Fruit fly (Drosophila melanogaster) whole organism, embryonic: ENCODE data around the gene CG33281.

Source experiments
- ATbp ChIP-seq: fragments of 200-800 bp; sonication (Bioruptor generic); optimal IDR thresholded peaks from 2 replicates; lab custom pipeline; 2017; ENCODE audit warnings: missing biosample characterization, mild to moderate bottlenecking, missing genetic modification characterization, missing genetic modification reagents
- Awh ChIP-seq: fragments of 200-800 bp; sonication (Bioruptor generic); IDR thresholded peaks from 2 replicates; pipeline ENCODE4, ENCODE4 v1.3.6; 2022; ENCODE audit warnings: missing biosample characterization, missing genetic modification characterization
- Bdp1 ChIP-seq: fragments of 200-800 bp; sonication (Bioruptor generic); optimal IDR thresholded peaks from 3 replicates; lab custom pipeline; 2016; ENCODE audit warnings: missing biosample characterization, missing genetic modification characterization
- Bgb ChIP-seq: fragments of 200-800 bp; sonication (Bioruptor generic); IDR thresholded peaks from 2 replicates; pipeline ENCODE4 v1.3.6; 2022; ENCODE audit warnings: missing biosample characterization, missing genetic modification characterization; ENCODE audit not compliant: partially characterized antibody
- CG10654 ChIP-seq: fragments of 200-800 bp; sonication (Bioruptor generic); optimal IDR thresholded peaks from 2 replicates; lab custom pipeline; 2016; ENCODE audit warnings: missing biosample characterization, missing genetic modification characterization
- CG13287 ChIP-seq: fragments of 200-800 bp; sonication (Bioruptor generic); IDR thresholded peaks from 2 replicates; pipeline ENCODE4 v1.3.6; 2022; ENCODE audit warnings: missing biosample characterization, missing genetic modification characterization; ENCODE audit not compliant: partially characterized antibody
- CG14710 ChIP-seq: fragments of 200-800 bp; sonication (Bioruptor generic); optimal IDR thresholded peaks from 3 replicates; lab custom pipeline; 2019; ENCODE audit warnings: missing biosample characterization, mild to moderate bottlenecking, missing genetic modification characterization, moderate library complexity
- CG14860 ChIP-seq: fragments of 200-800 bp; sonication (Bioruptor generic); IDR thresholded peaks from 3 replicates; pipeline ENCODE4 v1.3.6; 2022; ENCODE audit warnings: missing biosample characterization, missing genetic modification characterization; ENCODE audit not compliant: partially characterized antibody
- CG16813 ChIP-seq: fragments of 200-800 bp; sonication (Bioruptor generic); IDR thresholded peaks from 3 replicates; pipeline ENCODE4 v1.3.6; 2022; ENCODE audit warnings: missing biosample characterization, missing genetic modification characterization; ENCODE audit not compliant: partially characterized antibody
- CG17912 ChIP-seq: fragments of 200-800 bp; sonication (Bioruptor generic); optimal IDR thresholded peaks from 2 replicates; lab custom pipeline; 2018; ENCODE audit warnings: missing biosample characterization, mild to moderate bottlenecking, missing genetic modification characterization
- CG2678 ChIP-seq: fragments of 200-800 bp; sonication (Bioruptor generic); optimal IDR thresholded peaks from 3 replicates; lab custom pipeline; 2019; ENCODE audit warnings: missing biosample characterization, mild to moderate bottlenecking, missing genetic modification characterization, moderate library complexity
- CG4328 ChIP-seq: fragments of 200-800 bp; sonication (Bioruptor generic); optimal IDR thresholded peaks from 3 replicates; lab custom pipeline; 2017; ENCODE audit warnings: missing biosample characterization, missing genetic modification reagents, missing genetic modification characterization
- CG6791 ChIP-seq: fragments of 200-800 bp; sonication (Bioruptor generic); IDR thresholded peaks from 3 replicates; pipeline ENCODE4 v1.3.6; 2022; ENCODE audit warnings: missing biosample characterization, missing genetic modification characterization; ENCODE audit not compliant: partially characterized antibody
- Dll ChIP-seq: fragments of 200-800 bp; sonication (Bioruptor generic); IDR thresholded peaks from 4 replicates; pipeline ENCODE4 v1.3.6; 2022; ENCODE audit warnings: missing biosample characterization, missing genetic modification characterization; ENCODE audit not compliant: partially characterized antibody
- Doc3 ChIP-seq: fragments of 200-800 bp; sonication (Bioruptor generic); IDR thresholded peaks from 3 replicates; pipeline ENCODE4 v1.3.6; 2022; ENCODE audit warnings: missing biosample characterization, missing genetic modification characterization; ENCODE audit not compliant: partially characterized antibody
- HHEX ChIP-seq: fragments of 200-800 bp; sonication (Bioruptor generic); optimal IDR thresholded peaks from 3 replicates; lab custom pipeline; 2017; ENCODE audit warnings: missing biosample characterization, mild to moderate bottlenecking, missing genetic modification characterization, missing genetic modification reagents
- Med ChIP-seq: fragments of 200-800 bp; sonication (Bioruptor generic); peaks from one replicate; lab custom pipeline; 2016; ENCODE audit warnings: missing biosample characterization, missing genetic modification characterization, mild to moderate bottlenecking, inconsistent platforms, moderate library complexity
- Opbp ChIP-seq: fragments of 200-800 bp; sonication (Bioruptor generic); IDR thresholded peaks from 3 replicates; pipeline ENCODE4 v1.3.6; 2022; ENCODE audit warnings: missing biosample characterization, missing genetic modification characterization; ENCODE audit not compliant: partially characterized antibody
- Rx ChIP-seq: fragments of 200-800 bp; sonication (Bioruptor generic); IDR thresholded peaks from 2 replicates; pipeline ENCODE4 v1.3.6; 2022; ENCODE audit warnings: missing biosample characterization, missing genetic modification characterization
- Scr ChIP-seq: fragments of 200-800 bp; sonication (Bioruptor generic); IDR thresholded peaks from 2 replicates; pipeline ENCODE4 v1.3.6; 2022; ENCODE audit warnings: missing biosample characterization, missing genetic modification characterization; ENCODE audit not compliant: partially characterized antibody
- Ssrp ChIP-seq: fragments of 200-800 bp; sonication (Bioruptor generic); optimal IDR thresholded peaks from 2 replicates; lab custom pipeline; 2018; ENCODE audit warnings: missing biosample characterization, mild to moderate bottlenecking, missing genetic modification characterization, moderate library complexity
- al ChIP-seq: fragments of 200-800 bp; sonication (Bioruptor generic); IDR thresholded peaks from 2 replicates; pipeline ENCODE4 v1.3.6; 2022; ENCODE audit warnings: missing biosample characterization, missing genetic modification characterization
- amos ChIP-seq: fragments of 200-800 bp; sonication (Bioruptor generic); IDR thresholded peaks from 2 replicates; pipeline ENCODE4 v1.3.6; 2022; ENCODE audit warnings: missing biosample characterization, missing genetic modification characterization; ENCODE audit not compliant: partially characterized antibody
- ato ChIP-seq: fragments of 200-800 bp; sonication (Bioruptor generic); IDR thresholded peaks from 2 replicates; pipeline ENCODE4 v1.3.6; 2022; ENCODE audit warnings: missing biosample characterization, missing genetic modification characterization; ENCODE audit not compliant: partially characterized antibody
- bbx ChIP-seq: fragments of 200-800 bp; sonication (Bioruptor generic); IDR thresholded peaks from 2 replicates; pipeline ENCODE4 v1.3.6; 2022; ENCODE audit warnings: missing biosample characterization, missing genetic modification characterization; ENCODE audit not compliant: partially characterized antibody
- bigmax ChIP-seq: fragments of 200-800 bp; sonication (Bioruptor generic); optimal IDR thresholded peaks from 2 replicates; lab custom pipeline; 2018; ENCODE audit warnings: missing biosample characterization, mild to moderate bottlenecking, missing genetic modification characterization
- chinmo ChIP-seq: fragments of 200-800 bp; sonication (Bioruptor generic); IDR thresholded peaks from 4 replicates; pipeline ENCODE4 v1.3.6; 2022; ENCODE audit warnings: missing biosample characterization, missing genetic modification characterization; ENCODE audit not compliant: partially characterized antibody
- gsb ChIP-seq: fragments of 200-800 bp; sonication (Bioruptor generic); IDR thresholded peaks from 2 replicates; pipeline ENCODE4 v1.3.6; 2022; ENCODE audit warnings: missing biosample characterization, missing genetic modification characterization
- pb ChIP-seq: fragments of 200-800 bp; sonication (Bioruptor generic); optimal IDR thresholded peaks from 3 replicates; lab custom pipeline; 2016; ENCODE audit warnings: missing biosample characterization, missing genetic modification characterization
- prd ChIP-seq, 3 experiments: fragments of >200 bp in 2 of 3; fragments of 200-800 bp in 1 of 3; sonication (Bioruptor generic) in 1 of 3; optimal IDR thresholded peaks in 2 of 3; IDR thresholded peaks in 1 of 3; 2 replicates in 2 of 3; 3 replicates in 1 of 3; pipeline versions ENCODE4 v1.3.6 to Lab custom; 2017 to 2022; ENCODE audit warnings: missing biosample characterization in 1 of 3, missing genetic modification characterization in 1 of 3
- schlank ChIP-seq: fragments of 200-800 bp; sonication (Bioruptor generic); optimal IDR thresholded peaks from 2 replicates; lab custom pipeline; 2018; ENCODE audit warnings: missing biosample characterization, mild to moderate bottlenecking, missing genetic modification characterization
- sens ChIP-seq: fragments of 200-800 bp; sonication (Bioruptor generic); peaks from one replicate; lab custom pipeline; 2016; ENCODE audit warnings: missing biosample characterization, missing genetic modification characterization
- stwl ChIP-seq: fragments of 200-800 bp; sonication (Bioruptor generic); optimal IDR thresholded peaks from 3 replicates; lab custom pipeline; 2018; ENCODE audit warnings: missing biosample characterization, mild to moderate bottlenecking, missing genetic modification characterization, moderate library complexity
- toy ChIP-seq: fragments of 200-800 bp; sonication (Bioruptor generic); IDR thresholded peaks from 2 replicates; pipeline ENCODE4 v1.3.6; 2022; ENCODE audit warnings: missing biosample characterization, missing genetic modification characterization
- zen2 ChIP-seq: fragments of 200-800 bp; sonication (Bioruptor generic); IDR thresholded peaks from 3 replicates; pipeline ENCODE4 v1.3.6; 2022; ENCODE audit warnings: missing biosample characterization, missing genetic modification characterization; ENCODE audit not compliant: partially characterized antibody

The CG33281 gene

DNA sequence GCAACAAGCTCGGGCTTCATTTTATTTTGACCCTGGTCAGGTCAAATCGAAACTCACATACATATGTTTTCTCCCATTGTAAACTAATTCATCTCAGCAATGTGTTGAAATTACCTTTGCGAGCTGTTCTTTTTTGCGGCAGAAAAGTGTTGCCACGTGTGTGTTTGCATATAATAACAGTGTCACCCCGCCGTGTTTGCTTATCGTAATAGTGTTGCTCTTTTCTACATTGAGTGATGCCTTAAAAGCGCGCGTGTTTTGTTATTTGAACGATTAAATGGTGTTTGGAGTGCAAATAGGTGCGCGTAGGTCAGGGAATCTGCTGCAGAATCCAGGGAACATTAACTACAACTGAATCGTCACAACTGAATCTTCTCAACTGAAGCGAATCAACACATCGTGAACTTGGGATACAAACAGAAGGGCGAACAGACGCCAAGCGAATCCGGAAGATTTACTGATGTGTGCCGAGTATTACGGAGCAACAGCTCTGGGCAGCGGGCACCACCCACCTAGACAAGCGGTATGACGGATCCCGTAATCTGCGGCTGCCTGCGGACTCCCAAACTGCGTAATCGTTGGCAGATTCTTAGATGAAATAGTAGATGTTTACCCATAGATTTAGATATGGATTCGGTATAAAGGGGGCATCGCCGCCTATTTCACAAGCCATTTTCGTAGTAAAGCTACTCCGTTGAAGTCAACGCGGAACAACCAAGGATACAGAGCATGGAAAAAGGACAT, 15.3 kb upstream of the CG33281 start, which contains the start of gene CG15406:
CG15406 (plus strand) TSS at position 694 of the 744 bp plus-strand sequence.
- TF ChIP-seq gsb (GFP tag; lab: Robert Waterston, UW) (no peak), bigmax (no peak), chinmo (GFP tag; lab: Robert Waterston, UW) (0 out of 4 replicates have a peak, but pooled peaks have one; percentile 28), CG6791 (GFP tag; lab: Robert Waterston, UW) (peak; percentile 71; the same call in 2 of the 3 replicates), prd (optimal IDR thresholded peaks at IDR 0.05; lab: Kevin White, UChicago) (no peak), prd (GFP tag; IDR thresholded peaks at IDR 0.05; lab: Robert Waterston, UW) (no peak), CG13287 (GFP tag; lab: Robert Waterston, UW) (peak; percentile 22; the same call in 1 of the 2 replicates), HHEX (GFP tag; lab: Kevin White, UChicago) (no peak), Rx (no peak), Dll (GFP tag; lab: Robert Waterston, UW) (peak; percentile 22; the same call in 1 of the 4 replicates), Bgb (GFP tag; lab: Robert Waterston, UW) (0 out of 2 replicates have a peak, but pooled peaks have one; percentile 28), sens (GFP tag; lab: Kevin White, UChicago) (no peak), schlank (tag; lab: Kevin White, UChicago) (no peak), CG2678 (no peak), Awh (GFP tag; lab: Robert Waterston, UW) (no peak), bbx (peak; percentile 65; the same call in 1 of the 2 replicates), ato (GFP tag; lab: Robert Waterston, UW) (peak; percentile 50; the same call in 1 of the 2 replicates), CG10654 (GFP tag; lab: Kevin White, UChicago) (no peak), CG4328 (GFP tag; lab: Kevin White, UChicago) (no peak), pb (GFP tag; lab: Kevin White, UChicago) (no peak), al (GFP tag; lab: Robert Waterston, UW) (no peak), Doc3 (GFP tag; lab: Robert Waterston, UW) (0 out of 3 replicates have a peak, but pooled peaks have one; percentile 14), CG17912 (GFP tag; lab: Kevin White, UChicago) (no peak), CG16813 (GFP tag; lab: Robert Waterston, UW) (peak; percentile 51; the same call in 2 of the 3 replicates), Ssrp (tag; lab: Kevin White, UChicago) (no peak), ATbp (no peak), stwl (tag; lab: Kevin White, UChicago) (peak; percentile 98), CG14860 (GFP tag; lab: Robert Waterston, UW) (peak; percentile 14; the same call in 1 of the 3 replicates), CG14710 (tag; lab: Kevin White, UChicago) (peak; percentile 98), amos (peak; percentile 35; the same call in 1 of the 2 replicates), toy (GFP tag; lab: Robert Waterston, UW) (no peak), Scr (0 out of 2 replicates have a peak, but pooled peaks have one; percentile 30), zen2 (peak; percentile 37; the same call in 1 of the 3 replicates), Med (GFP tag; lab: Kevin White, UChicago) (peak; percentile 21), Bdp1 (no peak), Opbp (GFP tag; lab: Robert Waterston, UW) (peak; percentile 38; the same call in 2 of the 3 replicates)
